Worm (Caenorhabditis elegans) whole organism, L4 larva: ENCODE measurements around the gene dhs-8.
A peak's percentile ranks its signal among the peaks of the same experiment; 100 is the strongest.

Source experiments
- ceh-28 ChIP-seq: fragments of 150-350 bp; optimal IDR thresholded peaks from 2 replicates; lab custom pipeline; 2014; ENCODE audit warnings: missing biosample characterization, missing genetic modification reagents, missing genetic modification characterization
- pha-4 ChIP-seq, 2 experiments: fragments of 150-350 bp in 1 of 2; fragments of 200-800 bp in 1 of 2; sonication (Bioruptor generic) in 1 of 2; IDR thresholded peaks in 1 of 2; optimal IDR thresholded peaks in 1 of 2; 2 replicates each; pipeline versions ENCODE4 v1.3.6 to Lab custom; 2014 to 2022; ENCODE audit warnings: missing genetic modification characterization in 2 of 2, missing genetic modification reagents in 2 of 2, missing biosample characterization in 1 of 2, missing compliant biosample characterization in 1 of 2
- vab-7 ChIP-seq: fragments of 200-800 bp; sonication (Bioruptor generic); IDR thresholded peaks from 2 replicates; pipeline ENCODE4 v1.3.6; 2022; ENCODE audit warnings: missing genetic modification reagents, missing genetic modification characterization, missing compliant biosample characterization

DNA sequence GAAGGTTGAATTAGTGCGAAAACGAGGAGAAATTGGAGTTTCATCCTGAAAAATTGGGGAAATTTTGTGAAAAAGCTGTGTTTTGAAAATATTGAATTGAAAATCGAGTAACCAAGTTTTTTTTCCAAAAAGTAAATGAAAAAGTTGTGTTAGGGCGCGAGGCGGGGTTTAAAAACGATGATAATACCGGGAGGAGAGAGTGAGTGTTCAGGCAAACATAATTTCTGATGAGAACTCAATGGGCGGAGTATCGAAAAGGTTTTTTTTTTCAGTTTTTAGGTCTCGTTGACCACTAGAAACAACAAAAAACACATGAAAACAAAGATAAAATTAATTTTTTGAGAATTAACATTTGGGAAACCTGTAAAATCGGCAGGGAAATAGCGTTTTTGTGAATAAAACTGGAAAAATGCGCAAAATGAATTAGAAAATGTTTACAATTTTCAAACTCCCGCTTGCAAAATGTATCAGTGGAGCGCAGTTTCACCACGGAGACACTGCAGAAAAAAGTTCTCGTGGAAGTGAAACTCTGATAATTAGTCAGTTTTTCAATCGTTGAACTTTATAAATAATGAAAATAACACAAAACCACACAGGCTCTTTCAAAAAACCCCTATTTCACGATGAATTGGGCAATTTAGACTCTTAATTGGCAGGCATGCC lies 18.1 kb upstream of the dhs-8 start, which contains the start of gene C13B4.1:
- 0 out of 2 replicates have a peak, but pooled peaks have one; percentile 19 for TF ChIP-seq vab-7
- TF ChIP-seq pha-4 (GFP tag; IDR thresholded peaks at IDR 0.05; lab: Robert Waterston, UW): no peak
- no peak for TF ChIP-seq pha-4 (tag; optimal IDR thresholded peaks at IDR 0.05; lab: Kevin White, UChicago)
- no peak for TF ChIP-seq ceh-28 (tag; lab: Kevin White, UChicago)
